Fruit fly (Drosophila melanogaster) Kc167 (cell line): ENCODE results near the gene CG10559.

Experiments
- Myc ChIP-seq: fragments of >200 bp; optimal IDR thresholded peaks from 2 replicates; lab custom pipeline; 2017; ENCODE audit warnings: missing external identifiers
- Sin3A ChIP-seq: fragments of >200 bp; optimal IDR thresholded peaks from 2 replicates; lab custom pipeline; 2018; ENCODE audit warnings: missing external identifiers
- h ChIP-seq: fragments of >200 bp; optimal IDR thresholded peaks from 3 replicates; lab custom pipeline; 2018; ENCODE audit warnings: missing external identifiers
- insv ChIP-seq: fragments of >200 bp; optimal IDR thresholded peaks from 3 replicates; lab custom pipeline; 2018; ENCODE audit warnings: missing external identifiers
- psq ChIP-seq: fragments of >200 bp; optimal IDR thresholded peaks from 2 replicates; lab custom pipeline; 2017; ENCODE audit warnings: missing external identifiers
- ttk ChIP-seq: sonication (Bioruptor generic); optimal IDR thresholded peaks from 2 replicates; lab custom pipeline; 2017; ENCODE audit warnings: missing external identifiers

CG10559 gene

DNA sequence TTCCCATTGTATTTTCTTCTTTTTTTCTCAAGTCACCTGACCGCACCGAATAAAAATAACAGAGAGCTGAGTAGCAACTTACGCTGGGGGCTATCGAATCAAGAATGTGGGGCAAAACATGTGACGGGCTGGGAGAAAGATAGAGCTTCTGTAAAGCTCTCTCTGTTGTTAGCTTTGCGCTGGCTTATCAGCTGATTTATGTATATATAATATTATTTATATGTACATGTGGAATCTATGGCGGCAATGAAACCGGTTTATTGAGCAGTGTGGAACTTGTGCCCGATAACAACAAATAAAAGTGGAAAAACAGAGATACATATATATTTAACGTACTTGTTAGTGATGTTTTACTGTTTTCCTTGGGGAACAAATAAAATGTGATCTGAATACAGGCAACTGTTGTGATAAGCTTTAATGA is 23.0 kb downstream of the CG10559 start, which contains the start of gene CG31098:
CG31098 (minus strand) TSS at position 114 of the 421 bp plus-strand sequence.
- TF ChIP-seq psq (lab: Kevin White, UChicago) (no peak), Myc (lab: Kevin White, UChicago) (no peak), ttk (no peak), insv (lab: Kevin White, UChicago) (no peak), h (lab: Kevin White, UChicago) (no peak)

DNA sequence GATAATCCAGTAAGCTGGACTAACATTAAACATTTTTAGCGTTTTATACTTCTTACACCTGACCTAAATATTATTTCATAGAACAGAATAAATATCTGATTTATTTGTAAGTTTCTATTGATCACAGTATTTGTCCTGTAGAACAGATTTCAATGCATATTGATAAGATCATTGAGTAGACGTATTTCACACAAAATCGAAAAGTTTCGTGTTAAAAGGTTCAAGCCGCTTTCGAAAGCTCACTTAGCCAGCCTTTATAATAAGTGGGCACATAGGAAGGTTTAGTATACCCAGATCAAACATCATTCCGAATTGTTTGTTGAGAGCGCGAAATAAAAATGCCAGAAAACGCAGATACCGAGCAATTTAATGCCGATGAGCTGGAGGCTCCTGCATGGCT is 26.3 kb downstream of the CG10559 start, which contains the start of gene CG11893:
CG11893 (plus strand) TSS at position 301 of the 400 bp plus-strand sequence.
- TF ChIP-seq psq (lab: Kevin White, UChicago): no peak
- no peak for TF ChIP-seq Myc (lab: Kevin White, UChicago)

dm6 chr3R:25287128-25287527 is 28.8 kb downstream of the CG10559 start, which contains the start of gene CG13658:
CG13658 (plus strand) TSS chr3R:25287474.
- TF ChIP-seq psq (lab: Kevin White, UChicago) (no peak), insv (lab: Kevin White, UChicago) (no peak), Sin3A (lab: Kevin White, UChicago) (no peak), h (lab: Kevin White, UChicago) (no peak), Myc (lab: Kevin White, UChicago) (no peak), ttk (no peak)

dm6 chr3R:25285173-25285572 is 30.7 kb downstream of the CG10559 start, which contains the start of gene CG31104:
CG31104 (plus strand) TSS chr3R:25285473.
- TF ChIP-seq insv (lab: Kevin White, UChicago) (no peak), Myc (lab: Kevin White, UChicago) (no peak), Sin3A (lab: Kevin White, UChicago) (no peak), h (lab: Kevin White, UChicago) (no peak), psq (lab: Kevin White, UChicago) (no peak)

DNA sequence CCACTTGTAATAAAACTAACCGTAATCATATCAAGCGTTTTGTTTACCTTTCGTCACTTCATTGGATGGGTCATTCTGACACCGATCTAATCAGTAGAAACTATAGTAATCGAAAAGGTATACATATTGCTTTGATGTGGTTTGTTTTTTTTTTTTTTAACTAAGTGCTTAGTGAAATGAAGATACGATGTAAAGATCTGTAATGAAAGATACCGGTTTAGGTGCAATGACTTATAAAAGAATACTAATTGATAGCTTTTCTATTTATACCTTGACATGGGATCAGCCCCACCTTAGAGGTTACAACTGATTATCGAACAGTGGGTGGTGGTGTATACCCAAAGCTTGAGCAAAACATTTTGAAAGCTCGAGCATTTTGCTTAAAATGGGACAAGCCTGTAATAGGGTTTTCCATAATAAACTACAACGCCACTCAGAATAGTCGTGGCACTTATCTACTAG is 32.7 kb downstream of the CG10559 start, which contains the start of gene CG31300:
CG31300 (plus strand) TSS at position 412 of the 462 bp plus-strand sequence.
- TF ChIP-seq ttk (no peak), Myc (lab: Kevin White, UChicago) (no peak), h (lab: Kevin White, UChicago) (no peak), insv (lab: Kevin White, UChicago) (no peak), Sin3A (lab: Kevin White, UChicago) (no peak), psq (lab: Kevin White, UChicago) (no peak)

DNA sequence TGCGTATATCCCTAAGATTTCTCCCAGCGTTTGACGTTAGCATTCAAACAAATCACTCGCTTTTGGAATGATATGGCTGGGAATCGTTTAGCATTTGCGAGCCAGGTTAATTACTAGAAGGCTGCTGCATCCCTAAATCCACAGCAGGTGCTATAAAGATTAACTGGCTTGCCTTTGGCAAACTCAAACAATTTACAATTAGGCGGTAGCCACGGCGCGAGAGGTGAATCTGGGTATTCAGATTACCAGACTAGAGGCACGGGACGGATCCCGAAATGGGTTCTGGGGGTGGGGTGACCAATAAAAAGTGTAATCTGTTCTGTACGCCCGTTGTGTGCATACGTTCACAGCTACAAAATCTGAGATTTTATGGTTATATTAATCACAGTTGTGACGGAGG is 34.8 kb downstream of the CG10559 start, which contains the start of gene CG11892:
CG11892 (plus strand) TSS at position 384 of the 400 bp plus-strand sequence.
- TF ChIP-seq ttk: no peak
- no peak for TF ChIP-seq insv (lab: Kevin White, UChicago)
- TF ChIP-seq h (lab: Kevin White, UChicago): no peak
- TF ChIP-seq psq (lab: Kevin White, UChicago): no peak
- no peak for TF ChIP-seq Myc (lab: Kevin White, UChicago)
- no peak for TF ChIP-seq Sin3A (lab: Kevin White, UChicago)

dm6 chr3R:25279796-25280350 is 36.0 kb downstream of the CG10559 start, which contains the start of gene CG10514:
CG10514 (minus strand) TSS chr3R:25279846.
- no peak for TF ChIP-seq Sin3A (lab: Kevin White, UChicago)
- no peak for TF ChIP-seq Myc (lab: Kevin White, UChicago)
- no peak for TF ChIP-seq ttk

dm6 chr3R:25277112-25277511 is 38.8 kb downstream of the CG10559 start, which contains the start of gene CG10513:
CG10513 (minus strand) TSS chr3R:25277212.
- no peak for TF ChIP-seq psq (lab: Kevin White, UChicago)
- TF ChIP-seq ttk: no peak
- no peak for TF ChIP-seq insv (lab: Kevin White, UChicago)
- no peak for TF ChIP-seq h (lab: Kevin White, UChicago)
- no peak for TF ChIP-seq Myc (lab: Kevin White, UChicago)
- no peak for TF ChIP-seq Sin3A (lab: Kevin White, UChicago)

- TF ChIP-seq psq (lab: Kevin White, UChicago): no peak
- no peak for TF ChIP-seq h (lab: Kevin White, UChicago)
- no peak for TF ChIP-seq insv (lab: Kevin White, UChicago)
- TF ChIP-seq Sin3A (lab: Kevin White, UChicago): no peak
- TF ChIP-seq Myc (lab: Kevin White, UChicago): no peak
- TF ChIP-seq ttk: no peak
Observed at dm6 chr3R:25275276-25275675, 40.6 kb downstream of the CG10559 start.

DNA sequence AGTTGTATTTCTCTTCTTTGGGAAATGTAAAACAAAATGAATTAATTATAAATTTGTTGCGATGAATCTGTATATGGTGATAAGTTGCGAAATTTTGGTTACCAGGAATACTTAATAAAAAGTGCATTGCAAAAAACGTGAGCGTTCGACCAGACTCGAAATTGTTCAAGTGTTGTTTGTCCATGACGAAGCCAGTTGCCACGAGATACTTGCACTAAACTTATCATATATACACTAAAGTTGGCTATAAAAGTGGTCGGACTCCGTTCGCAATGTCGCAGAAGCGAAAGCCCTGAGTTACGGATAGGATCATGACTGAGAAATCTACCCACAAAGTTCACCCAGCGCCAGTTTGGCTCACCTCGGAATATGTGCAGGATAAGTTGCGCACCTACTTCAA is 42.4 kb downstream of the CG10559 start, which contains the start of gene CG11878:
CG11878 (plus strand) TSS at position 301 of the 400 bp plus-strand sequence.
- TF ChIP-seq ttk (no peak), psq (lab: Kevin White, UChicago) (no peak), insv (lab: Kevin White, UChicago) (no peak), Myc (lab: Kevin White, UChicago) (no peak), h (lab: Kevin White, UChicago) (no peak), Sin3A (lab: Kevin White, UChicago) (no peak)

dm6 chr3R:25269909-25270308 is 46.0 kb downstream of the CG10559 start, which contains the start of the genes CG11889 and CG11891:
CG11889 (plus strand) TSS chr3R:25270209.
CG11891 (plus strand) TSS chr3R:25270209.
- TF ChIP-seq h (lab: Kevin White, UChicago) (no peak), Sin3A (lab: Kevin White, UChicago) (no peak), psq (lab: Kevin White, UChicago) (no peak), Myc (lab: Kevin White, UChicago) (no peak), insv (lab: Kevin White, UChicago) (no peak), ttk (no peak)

dm6 chr3R:25266751-25267150 is 49.2 kb downstream of the CG10559 start:
- no peak for TF ChIP-seq ttk
- no peak for TF ChIP-seq Myc (lab: Kevin White, UChicago)
- no peak for TF ChIP-seq Sin3A (lab: Kevin White, UChicago)
- TF ChIP-seq insv (lab: Kevin White, UChicago): no peak
- no peak for TF ChIP-seq h (lab: Kevin White, UChicago)
